Worm (Caenorhabditis elegans) whole organism, young adult: ENCODE results near the gene C47D12.2.

Experiments
- D2030.7 ChIP-seq: fragments of 200-800 bp; sonication (Bioruptor generic); IDR thresholded peaks from 2 replicates; pipeline ENCODE4 v1.3.6; 2022; ENCODE audit warnings: missing genetic modification reagents, missing genetic modification characterization, missing compliant biosample characterization
- F23B12.7 ChIP-seq: sonication (generic microtip); optimal IDR thresholded peaks from 2 replicates; lab custom pipeline; 2017; ENCODE audit warnings: missing genetic modification characterization, mild to moderate bottlenecking, missing compliant biosample characterization, antibody characterized with exemption, moderate library complexity; ENCODE audit not compliant: insufficient read depth
- F33H1.4 ChIP-seq: fragments of 200-800 bp; sonication (Bioruptor generic); IDR thresholded peaks from 2 replicates; pipeline ENCODE4 v1.3.6; 2022; ENCODE audit warnings: missing genetic modification reagents, missing genetic modification characterization, missing compliant biosample characterization
- F49E8.2 ChIP-seq: sonication (generic microtip); optimal IDR thresholded peaks from 3 replicates; lab custom pipeline; 2017; ENCODE audit warnings: missing genetic modification characterization, mild to moderate bottlenecking, missing compliant biosample characterization, antibody characterized with exemption, moderate library complexity; ENCODE audit not compliant: insufficient read depth
- F52B5.7 ChIP-seq: sonication (generic microtip); optimal IDR thresholded peaks from 2 replicates; lab custom pipeline; 2016; ENCODE audit warnings: mild to moderate bottlenecking, missing genetic modification characterization, missing compliant biosample characterization
- Y53F4B.3 ChIP-seq: fragments of 200-800 bp; sonication (Bioruptor generic); IDR thresholded peaks from 2 replicates; pipeline ENCODE4 v1.3.6; 2022; ENCODE audit warnings: missing genetic modification reagents, missing genetic modification characterization, missing compliant biosample characterization
- Y53G8AR.9 ChIP-seq: fragments of 200-800 bp; sonication (Bioruptor generic); conservative IDR thresholded peaks from 2 replicates; pipeline ENCODE4 v1.3.6; 2022; ENCODE audit warnings: missing genetic modification reagents, missing genetic modification characterization, missing compliant biosample characterization
- akir-1 ChIP-seq: fragments of 200-800 bp; sonication (Bioruptor generic); optimal IDR thresholded peaks from 2 replicates; lab custom pipeline; 2018; ENCODE audit warnings: mild to moderate bottlenecking, missing genetic modification characterization, moderate library complexity, missing compliant biosample characterization
- aptf-2 ChIP-seq: fragments of 200-800 bp; sonication (Bioruptor generic); conservative IDR thresholded peaks from 2 replicates; pipeline ENCODE4 v1.3.6; 2022; ENCODE audit warnings: missing genetic modification reagents, missing genetic modification characterization, missing compliant biosample characterization
- attf-5 ChIP-seq: fragments of 200-800 bp; sonication (Bioruptor generic); optimal IDR thresholded peaks from 2 replicates; lab custom pipeline; 2018; ENCODE audit warnings: mild to moderate bottlenecking, missing genetic modification characterization, missing compliant biosample characterization
- attf-6 ChIP-seq: fragments of 200-800 bp; sonication (Bioruptor generic); IDR thresholded peaks from 2 replicates; pipeline ENCODE4 v1.3.6; 2022; ENCODE audit warnings: missing genetic modification reagents, missing genetic modification characterization, missing compliant biosample characterization
- bed-2 ChIP-seq: fragments of 200-800 bp; sonication (Bioruptor generic); IDR thresholded peaks from 2 replicates; pipeline ENCODE4 v1.3.6; 2022; ENCODE audit warnings: missing genetic modification reagents, missing genetic modification characterization, missing compliant biosample characterization
- cebp-1 ChIP-seq, 2 experiments: fragments of 200-800 bp in 1 of 2; sonication (Bioruptor generic) in 1 of 2; sonication (generic microtip) in 1 of 2; IDR thresholded peaks in 1 of 2; optimal IDR thresholded peaks in 1 of 2; 2 replicates each; pipeline versions ENCODE4 v1.3.6 to Lab custom; 2017 to 2022; ENCODE audit warnings: missing compliant biosample characterization in 2 of 2, missing genetic modification characterization in 2 of 2, mild to moderate bottlenecking in 1 of 2, missing genetic modification reagents in 1 of 2, moderate library complexity in 1 of 2
- ceh-27 ChIP-seq: fragments of 200-800 bp; sonication (Bioruptor generic); optimal IDR thresholded peaks from 2 replicates; lab custom pipeline; 2018; ENCODE audit warnings: mild to moderate bottlenecking, missing genetic modification characterization, moderate library complexity, missing compliant biosample characterization
- ceh-91 ChIP-seq: fragments of 200-800 bp; sonication (Bioruptor generic); IDR thresholded peaks from 2 replicates; pipeline ENCODE4 v1.3.6; 2022; ENCODE audit warnings: missing genetic modification reagents, missing genetic modification characterization, missing compliant biosample characterization
- chd-7 ChIP-seq: sonication (generic microtip); optimal IDR thresholded peaks from 2 replicates; lab custom pipeline; 2016; ENCODE audit warnings: mild to moderate bottlenecking, missing genetic modification characterization, moderate library complexity, missing compliant biosample characterization
- egrh-3 ChIP-seq: fragments of 200-800 bp; sonication (Bioruptor generic); IDR thresholded peaks from 2 replicates; pipeline ENCODE4 v1.3.6; 2022; ENCODE audit warnings: missing genetic modification reagents, missing genetic modification characterization, missing compliant biosample characterization
- ekl-4 ChIP-seq: fragments of 200-800 bp; sonication (Bioruptor generic); IDR thresholded peaks from 2 replicates; pipeline ENCODE4 v1.3.6; 2022; ENCODE audit warnings: missing genetic modification reagents, missing genetic modification characterization, missing compliant biosample characterization
- hmg-1.2 ChIP-seq: fragments of 200-800 bp; sonication (Bioruptor generic); IDR thresholded peaks from 2 replicates; pipeline ENCODE4 v1.3.6; 2022; ENCODE audit warnings: missing genetic modification reagents, missing genetic modification characterization, missing compliant biosample characterization
- lag-1 ChIP-seq: fragments of 200-800 bp; sonication (Bioruptor generic); IDR thresholded peaks from 2 replicates; pipeline ENCODE4 v1.3.6; 2022; ENCODE audit warnings: missing genetic modification reagents, missing genetic modification characterization, missing compliant biosample characterization
- lin-35 ChIP-seq, 3 experiments: fragments of 150-350 bp in 2 of 3; sonication (generic microtip) in 1 of 3; optimal IDR thresholded peaks; 2 replicates each; lab custom pipeline; 2014 to 2018; ENCODE audit warnings: missing biosample characterization in 3 of 3, missing genetic modification characterization in 3 of 3, missing genetic modification reagents in 3 of 3
- lin-40 ChIP-seq: sonication (generic microtip); optimal IDR thresholded peaks from 2 replicates; lab custom pipeline; 2016; ENCODE audit warnings: missing genetic modification characterization, mild to moderate bottlenecking, missing compliant biosample characterization, missing genotype, missing genetic modification reagents
- lin-54 ChIP-seq: fragments of 200-800 bp; sonication (Bioruptor generic); optimal IDR thresholded peaks from 2 replicates; lab custom pipeline; 2018; ENCODE audit warnings: mild to moderate bottlenecking, missing genetic modification characterization, missing compliant biosample characterization
- madf-10 ChIP-seq: sonication (generic microtip); optimal IDR thresholded peaks from 2 replicates; lab custom pipeline; 2016; ENCODE audit warnings: mild to moderate bottlenecking, missing genetic modification characterization, missing compliant biosample characterization
- madf-3 ChIP-seq: fragments of 200-800 bp; sonication (Bioruptor generic); IDR thresholded peaks from 2 replicates; pipeline ENCODE4 v1.3.6; 2022; ENCODE audit warnings: missing genetic modification reagents, missing genetic modification characterization, missing compliant biosample characterization
- madf-6 ChIP-seq: fragments of 200-800 bp; sonication (Bioruptor generic); IDR thresholded peaks from 2 replicates; pipeline ENCODE4 v1.3.6; 2022; ENCODE audit warnings: missing genetic modification reagents, missing genetic modification characterization, missing compliant biosample characterization
- mcd-1 ChIP-seq: fragments of 200-800 bp; sonication (Bioruptor generic); IDR thresholded peaks from 2 replicates; pipeline ENCODE4 v1.3.6; 2022; ENCODE audit warnings: missing genetic modification reagents, missing genetic modification characterization, missing compliant biosample characterization
- mel-28 ChIP-seq: sonication (generic microtip); optimal IDR thresholded peaks from 2 replicates; lab custom pipeline; 2016; ENCODE audit warnings: borderline replicate concordance, mild to moderate bottlenecking, missing genetic modification characterization, missing compliant biosample characterization
- nfya-2 ChIP-seq: fragments of 200-800 bp; sonication (Bioruptor generic); IDR thresholded peaks from 2 replicates; pipeline ENCODE4 v1.3.6; 2022; ENCODE audit warnings: missing genetic modification reagents, missing genetic modification characterization, missing compliant biosample characterization
- nhr-80 ChIP-seq: sonication (generic microtip); optimal IDR thresholded peaks from 2 replicates; lab custom pipeline; 2016; ENCODE audit warnings: missing genetic modification characterization, missing compliant biosample characterization
- rpc-1 ChIP-seq, 2 experiments: fragments of 150-350 bp in 1 of 2; sonication (generic microtip) in 1 of 2; optimal IDR thresholded peaks; 2 replicates each; lab custom pipeline; 2014 to 2018; ENCODE audit warnings: missing biosample characterization in 1 of 2, missing genetic modification characterization in 1 of 2, missing genetic modification reagents in 1 of 2, missing genotype in 1 of 2
- snpc-1.1 ChIP-seq: sonication (generic microtip); optimal IDR thresholded peaks from 2 replicates; lab custom pipeline; 2017; ENCODE audit warnings: missing genetic modification characterization, mild to moderate bottlenecking, missing compliant biosample characterization, antibody characterized with exemption, moderate library complexity, missing genotype, missing genetic modification reagents; ENCODE audit not compliant: insufficient read depth
- snpc-1.3 ChIP-seq: sonication (generic microtip); optimal IDR thresholded peaks from 2 replicates; lab custom pipeline; 2017; ENCODE audit warnings: missing genetic modification characterization, mild to moderate bottlenecking, missing compliant biosample characterization, antibody characterized with exemption, moderate library complexity, missing genotype, missing genetic modification reagents; ENCODE audit not compliant: insufficient read depth
- snpc-4 ChIP-seq, 5 experiments: fragments of 150-350 bp in 1 of 5; sonication (generic microtip) in 4 of 5; optimal IDR thresholded peaks; 2 replicates each; lab custom pipeline; 2014 to 2018; ENCODE audit warnings: missing genetic modification characterization in 5 of 5, missing biosample characterization in 3 of 5, antibody characterized with exemption in 2 of 5, mild to moderate bottlenecking in 2 of 5, missing compliant biosample characterization in 2 of 5, missing genotype in 2 of 5, moderate library complexity in 2 of 5, missing genetic modification reagents in 1 of 5
- somi-1 ChIP-seq: fragments of 200-800 bp; sonication (Bioruptor generic); optimal IDR thresholded peaks from 2 replicates; lab custom pipeline; 2018; ENCODE audit warnings: mild to moderate bottlenecking, missing genetic modification characterization, missing compliant biosample characterization
- tlf-1 ChIP-seq: fragments of 200-800 bp; sonication (Bioruptor generic); optimal IDR thresholded peaks from 2 replicates; lab custom pipeline; 2018; ENCODE audit warnings: mild to moderate bottlenecking, missing genetic modification characterization, missing compliant biosample characterization
- zfh-2 ChIP-seq: fragments of 200-800 bp; sonication (Bioruptor generic); conservative IDR thresholded peaks from 2 replicates; pipeline ENCODE4 v1.3.6; 2022; ENCODE audit warnings: missing genetic modification reagents, missing genetic modification characterization, missing compliant biosample characterization
- zim-3 ChIP-seq: sonication (generic microtip); optimal IDR thresholded peaks from 2 replicates; lab custom pipeline; 2017; ENCODE audit warnings: mild to moderate bottlenecking, missing genetic modification characterization, moderate library complexity, missing compliant biosample characterization
- ztf-18 ChIP-seq: sonication (generic microtip); optimal IDR thresholded peaks from 2 replicates; lab custom pipeline; 2016; ENCODE audit warnings: missing genotype, mild to moderate bottlenecking, missing genetic modification characterization, missing compliant biosample characterization
- ztf-25 ChIP-seq: fragments of 200-800 bp; sonication (Bioruptor generic); IDR thresholded peaks from 2 replicates; pipeline ENCODE4 v1.3.6; 2022; ENCODE audit warnings: missing genetic modification reagents, missing genetic modification characterization, missing compliant biosample characterization
- ztf-3 ChIP-seq: fragments of 200-800 bp; sonication (Bioruptor generic); optimal IDR thresholded peaks from 2 replicates; lab custom pipeline; 2018; ENCODE audit warnings: mild to moderate bottlenecking, missing genetic modification characterization, missing compliant biosample characterization

C47D12.2 gene

ce11 chrII:11650975-11651588, 25.0 kb upstream of the C47D12.2 start, which contains the start of gene coa-7 (continued):
- peak; percentile 70 for TF ChIP-seq chd-7
- peak; percentile 72 for TF ChIP-seq madf-6 (GFP tag; lab: Robert Waterston, UW)
- TF ChIP-seq ztf-25 (GFP tag; lab: Robert Waterston, UW), result 0 out of 2 replicates have a peak, but pooled peaks have one; percentile 4
- TF ChIP-seq madf-3 (GFP tag; lab: Robert Waterston, UW), result peak; percentile 66
- no peak for TF ChIP-seq ceh-27 (GFP tag; lab: Kevin White, UChicago)
- TF ChIP-seq ztf-18 (tag; lab: Kevin White, UChicago), result peak; percentile 59
- no peak for TF ChIP-seq Y53F4B.3 (GFP tag; lab: Robert Waterston, UW)
- peak; percentile 16 for TF ChIP-seq attf-5 (GFP tag; lab: Kevin White, UChicago)
- no peak for TF ChIP-seq nhr-80
- TF ChIP-seq somi-1 (GFP tag; lab: Kevin White, UChicago), result no peak
- peak; percentile 77 for TF ChIP-seq F52B5.7
- TF ChIP-seq snpc-1.1 (tag; lab: Kevin White, UChicago), result no peak
- no peak for TF ChIP-seq rpc-1 (optimal IDR thresholded peaks at IDR 0.05; lab: Kevin White, UChicago)
- TF ChIP-seq rpc-1 (tag; optimal IDR thresholded peaks at IDR 0.05; lab: Kevin White, UChicago), result no peak
- TF ChIP-seq Y53G8AR.9 (GFP tag; lab: Robert Waterston, UW), result peak; percentile 74

- TF ChIP-seq bed-2 (GFP tag; lab: Robert Waterston, UW) (no peak), egrh-3 (GFP tag; lab: Robert Waterston, UW) (peak; percentile 74; the same call in 1 of the 2 replicates), F23B12.7 (tag; lab: Kevin White, UChicago) (no peak), F33H1.4 (GFP tag; lab: Robert Waterston, UW) (no peak), F49E8.2 (tag; lab: Kevin White, UChicago) (no peak), lin-54 (GFP tag; lab: Kevin White, UChicago) (no peak), snpc-1.1 (tag; lab: Kevin White, UChicago) (no peak), snpc-1.3 (tag; lab: Kevin White, UChicago) (no peak), hmg-1.2 (GFP tag; lab: Robert Waterston, UW) (no peak), aptf-2 (GFP tag; lab: Robert Waterston, UW) (no peak), tlf-1 (GFP tag; lab: Kevin White, UChicago) (no peak), zfh-2 (GFP tag; lab: Robert Waterston, UW) (peak; percentile 82), attf-6 (GFP tag; lab: Robert Waterston, UW) (no peak), zim-3 (no peak), F52B5.7 (peak; percentile 28), ekl-4 (GFP tag; lab: Robert Waterston, UW) (peak; percentile 60; the same call in 1 of the 2 replicates), Y53G8AR.9 (GFP tag; lab: Robert Waterston, UW) (0 out of 2 replicates have a peak, but pooled peaks have one; percentile 36), madf-6 (GFP tag; lab: Robert Waterston, UW) (no peak), madf-10 (tag; lab: Kevin White, UChicago) (no peak), nfya-2 (GFP tag; lab: Robert Waterston, UW) (no peak), mcd-1 (peak; percentile 10; the same call in 1 of the 2 replicates)
These were observed 24.0 kb upstream of the C47D12.2 start for ce11 chrII:11652125-11652524.

- TF ChIP-seq akir-1 (GFP tag; lab: Kevin White, UChicago) (no peak), lin-35 (GFP tag; optimal IDR thresholded peaks at IDR 0.05; lab: Kevin White, UChicago) (peak in 1 of 3 experiments; percentile 35), ztf-25 (GFP tag; lab: Robert Waterston, UW) (no peak), ztf-3 (no peak), D2030.7 (GFP tag; lab: Robert Waterston, UW) (no peak), ceh-91 (no peak), snpc-4 (GFP tag; optimal IDR thresholded peaks at IDR 0.05; lab: Kevin White, UChicago) (no peak), snpc-4 (tag; optimal IDR thresholded peaks at IDR 0.05; lab: Kevin White, UChicago) (peak in 3 of 4 experiments; percentile 15 to 69 (median 36)), lag-1 (GFP tag; lab: Robert Waterston, UW) (no peak), attf-5 (GFP tag; lab: Kevin White, UChicago) (peak; percentile 28), lin-40 (tag; lab: Kevin White, UChicago) (no peak), cebp-1 (GFP tag; IDR thresholded peaks at IDR 0.05; lab: Robert Waterston, UW) (no peak), cebp-1 (tag; optimal IDR thresholded peaks at IDR 0.05; lab: Kevin White, UChicago) (peak; percentile 15), mel-28 (tag; lab: Kevin White, UChicago) (no peak)
These were observed 23.4 kb upstream of the C47D12.2 start, which contains the start of the genes rad-23 and rpn-12 for ce11 chrII:11652679-11653174. Gene rad-23 (minus strand): TSS chrII:11652729. Gene rpn-12 (plus strand): TSS chrII:11653124.
